Fruit fly (Drosophila melanogaster) whole organism, embryonic: ENCODE measurements around the gene CG34039.

Experiments used
- ATbp ChIP-seq: fragments of 200-800 bp; sonication (Bioruptor generic); optimal IDR thresholded peaks from 2 replicates; lab custom pipeline; 2017; ENCODE audit warnings: missing biosample characterization, mild to moderate bottlenecking, missing genetic modification characterization, missing genetic modification reagents
- Blimp-1 ChIP-seq: fragments of 200-800 bp; sonication (Bioruptor generic); optimal IDR thresholded peaks from 3 replicates; lab custom pipeline; 2018; ENCODE audit warnings: missing biosample characterization, missing genetic modification characterization, mild to moderate bottlenecking, moderate library complexity, missing genetic modification reagents
- CG10147 ChIP-seq: fragments of 200-800 bp; sonication (Bioruptor generic); optimal IDR thresholded peaks from 2 replicates; lab custom pipeline; 2019; ENCODE audit warnings: missing biosample characterization, mild to moderate bottlenecking, missing genetic modification characterization, moderate library complexity
- CG12104 ChIP-seq: fragments of 200-800 bp; sonication (Bioruptor generic); optimal IDR thresholded peaks from 3 replicates; lab custom pipeline; 2016; ENCODE audit warnings: missing biosample characterization, missing genetic modification characterization
- CG1233 ChIP-seq: fragments of 200-800 bp; sonication (Bioruptor generic); optimal IDR thresholded peaks from 4 replicates; lab custom pipeline; 2018; ENCODE audit warnings: missing biosample characterization, mild to moderate bottlenecking, missing genetic modification characterization
- CG12769 ChIP-seq: fragments of 200-800 bp; sonication (Bioruptor generic); optimal IDR thresholded peaks from 2 replicates; lab custom pipeline; 2019; ENCODE audit warnings: missing biosample characterization, mild to moderate bottlenecking, missing genetic modification characterization, moderate library complexity
- CG14667 ChIP-seq: fragments of 200-800 bp; sonication (Bioruptor generic); IDR thresholded peaks from 2 replicates; pipeline ENCODE4 v1.3.6; 2022; ENCODE audit warnings: missing biosample characterization, missing genetic modification characterization
- CG15514 ChIP-seq: fragments of 200-800 bp; sonication (Bioruptor generic); optimal IDR thresholded peaks from 3 replicates; lab custom pipeline; 2017; ENCODE audit warnings: missing biosample characterization, missing genetic modification characterization, mild to moderate bottlenecking, moderate library complexity, missing genetic modification reagents
- CG18262 ChIP-seq: fragments of 200-800 bp; optimal IDR thresholded peaks from 3 replicates; lab custom pipeline; 2019; ENCODE audit warnings: missing biosample characterization, mild to moderate bottlenecking, missing genetic modification characterization, moderate library complexity
- CG2129 ChIP-seq: fragments of 200-800 bp; sonication (Bioruptor generic); IDR thresholded peaks from 2 replicates; pipeline ENCODE4 v1.3.6; 2022; ENCODE audit warnings: missing biosample characterization, missing genetic modification characterization; ENCODE audit not compliant: partially characterized antibody
- CG8359 ChIP-seq: fragments of 200-800 bp; sonication (Bioruptor generic); optimal IDR thresholded peaks from 2 replicates; lab custom pipeline; 2017; ENCODE audit warnings: missing biosample characterization, mild to moderate bottlenecking, missing genetic modification characterization, borderline replicate concordance
- CG9876 ChIP-seq: fragments of 200-800 bp; sonication (Bioruptor generic); optimal IDR thresholded peaks from 2 replicates; lab custom pipeline; 2016; ENCODE audit warnings: missing biosample characterization, missing genetic modification characterization
- D19A ChIP-seq: fragments of 200-800 bp; optimal IDR thresholded peaks from 3 replicates; lab custom pipeline; 2019; ENCODE audit warnings: missing biosample characterization, mild to moderate bottlenecking, missing genetic modification characterization, moderate library complexity
- Deaf1 ChIP-seq: fragments of 200-800 bp; optimal IDR thresholded peaks from 3 replicates; lab custom pipeline; 2019; ENCODE audit warnings: missing biosample characterization, mild to moderate bottlenecking, missing genetic modification characterization, moderate library complexity
- Dfd ChIP-seq, 2 experiments: fragments of >200 bp; optimal IDR thresholded peaks; 2 replicates each; lab custom pipeline; 2017; ENCODE audit warnings: missing biosample characterization in 2 of 2, missing genetic modification characterization in 2 of 2
- HHEX ChIP-seq: fragments of 200-800 bp; sonication (Bioruptor generic); optimal IDR thresholded peaks from 3 replicates; lab custom pipeline; 2017; ENCODE audit warnings: missing biosample characterization, mild to moderate bottlenecking, missing genetic modification characterization, missing genetic modification reagents
- Hr51 ChIP-seq, 2 experiments: fragments of 200-800 bp; sonication (Bioruptor generic); optimal IDR thresholded peaks; 2 replicates in 1 of 2; 3 replicates in 1 of 2; lab custom pipeline; 2016 to 2018; ENCODE audit warnings: missing biosample characterization in 2 of 2, missing genetic modification characterization in 2 of 2, mild to moderate bottlenecking in 1 of 2, moderate library complexity in 1 of 2
- Meics ChIP-seq: fragments of 200-800 bp; sonication (Bioruptor generic); optimal IDR thresholded peaks from 2 replicates; lab custom pipeline; 2017; ENCODE audit warnings: missing biosample characterization, mild to moderate bottlenecking, missing genetic modification characterization
- NFAT ChIP-seq: fragments of 200-800 bp; sonication (Bioruptor generic); IDR thresholded peaks from 2 replicates; pipeline ENCODE4 v1.3.6; 2022; ENCODE audit warnings: missing biosample characterization, missing genetic modification characterization
- PHDP ChIP-seq: fragments of 200-800 bp; sonication (Bioruptor generic); optimal IDR thresholded peaks from 3 replicates; lab custom pipeline; 2018; ENCODE audit warnings: missing biosample characterization, mild to moderate bottlenecking, missing genetic modification characterization, moderate library complexity
- Scr ChIP-seq: fragments of 200-800 bp; sonication (Bioruptor generic); IDR thresholded peaks from 2 replicates; pipeline ENCODE4 v1.3.6; 2022; ENCODE audit warnings: missing biosample characterization, missing genetic modification characterization; ENCODE audit not compliant: partially characterized antibody
- Sox100B ChIP-seq: fragments of 200-800 bp; sonication (Bioruptor generic); optimal IDR thresholded peaks from 3 replicates; lab custom pipeline; 2018; ENCODE audit warnings: missing biosample characterization, mild to moderate bottlenecking, missing genetic modification characterization
- Taf1 ChIP-seq: fragments of 200-800 bp; sonication (Bioruptor generic); IDR thresholded peaks from 2 replicates; pipeline ENCODE4 v1.3.6; 2022; ENCODE audit warnings: missing biosample characterization, missing genetic modification characterization
- Usf ChIP-seq: fragments of 200-800 bp; sonication (Bioruptor generic); optimal IDR thresholded peaks from 2 replicates; lab custom pipeline; 2017; ENCODE audit warnings: missing genotype, missing biosample characterization, missing genetic modification characterization
- ci ChIP-seq: fragments of 200-800 bp; sonication (Bioruptor generic); IDR thresholded peaks from 3 replicates; pipeline ENCODE4 v1.3.6; 2022; ENCODE audit warnings: missing biosample characterization, missing genetic modification characterization
- croc ChIP-seq: fragments of 200-800 bp; sonication (Bioruptor generic); conservative IDR thresholded peaks from 3 replicates; pipeline ENCODE4 v1.3.6; 2022; ENCODE audit warnings: missing biosample characterization, missing genetic modification characterization
- en ChIP-seq: fragments of 200-800 bp; sonication (Bioruptor generic); optimal IDR thresholded peaks from 2 replicates; lab custom pipeline; 2016; ENCODE audit warnings: missing biosample characterization, missing genetic modification characterization
- ewg ChIP-seq: fragments of 200-800 bp; sonication (Bioruptor generic); optimal IDR thresholded peaks from 3 replicates; lab custom pipeline; 2017; ENCODE audit warnings: mild to moderate bottlenecking, missing biosample characterization, missing genetic modification reagents, missing genetic modification characterization
- fd96Cb ChIP-seq: fragments of 200-800 bp; sonication (Bioruptor generic); optimal IDR thresholded peaks from 2 replicates; lab custom pipeline; 2018; ENCODE audit warnings: missing biosample characterization, mild to moderate bottlenecking, missing genetic modification characterization, moderate library complexity
- gem ChIP-seq: fragments of 200-800 bp; sonication (Bioruptor generic); optimal IDR thresholded peaks from 2 replicates; lab custom pipeline; 2019; ENCODE audit warnings: missing biosample characterization, mild to moderate bottlenecking, missing genetic modification characterization, moderate library complexity
- gsb ChIP-seq: fragments of 200-800 bp; sonication (Bioruptor generic); IDR thresholded peaks from 2 replicates; pipeline ENCODE4 v1.3.6; 2022; ENCODE audit warnings: missing biosample characterization, missing genetic modification characterization
- insv ChIP-seq, 2 experiments: fragments of 200-800 bp; sonication (Bioruptor generic); optimal IDR thresholded peaks; 3 replicates each; lab custom pipeline; 2016 to 2018; ENCODE audit warnings: missing biosample characterization in 2 of 2, missing genetic modification characterization in 2 of 2
- jumu ChIP-seq: fragments of 200-800 bp; sonication (Bioruptor generic); optimal IDR thresholded peaks from 3 replicates; lab custom pipeline; 2016; ENCODE audit warnings: missing biosample characterization, missing genetic modification characterization
- knrl ChIP-seq: fragments of 200-800 bp; sonication (Bioruptor generic); IDR thresholded peaks from 3 replicates; pipeline ENCODE4 v1.3.6; 2022; ENCODE audit warnings: missing biosample characterization, missing genetic modification characterization; ENCODE audit not compliant: partially characterized antibody
- lmd ChIP-seq: fragments of 200-800 bp; sonication (Bioruptor generic); IDR thresholded peaks from 2 replicates; pipeline ENCODE4 v1.3.6; 2022; ENCODE audit warnings: missing biosample characterization, missing genetic modification characterization
- mirr ChIP-seq: fragments of 200-800 bp; sonication (Bioruptor generic); optimal IDR thresholded peaks from 3 replicates; lab custom pipeline; 2018; ENCODE audit warnings: missing biosample characterization, mild to moderate bottlenecking, missing genetic modification characterization
- nmo ChIP-seq: fragments of 200-800 bp; sonication (Bioruptor generic); optimal IDR thresholded peaks from 2 replicates; lab custom pipeline; 2018; ENCODE audit warnings: missing biosample characterization, mild to moderate bottlenecking, missing genetic modification characterization, moderate library complexity
- otp ChIP-seq: fragments of 200-800 bp; sonication (Bioruptor generic); IDR thresholded peaks from 3 replicates; pipeline ENCODE4, ENCODE4 v1.3.6; 2022; ENCODE audit warnings: missing biosample characterization, missing genetic modification characterization
- pb ChIP-seq: fragments of 200-800 bp; sonication (Bioruptor generic); optimal IDR thresholded peaks from 3 replicates; lab custom pipeline; 2016; ENCODE audit warnings: missing biosample characterization, missing genetic modification characterization
- pzg ChIP-seq: fragments of 200-800 bp; sonication (Bioruptor generic); optimal IDR thresholded peaks from 3 replicates; lab custom pipeline; 2018; ENCODE audit warnings: missing biosample characterization, mild to moderate bottlenecking, missing genetic modification characterization, moderate library complexity
- sd ChIP-seq: fragments of 200-800 bp; sonication (Bioruptor generic); optimal IDR thresholded peaks from 3 replicates; lab custom pipeline; 2018; ENCODE audit warnings: missing biosample characterization, mild to moderate bottlenecking, missing genetic modification characterization, moderate library complexity
- sima ChIP-seq: fragments of 200-800 bp; sonication (Bioruptor generic); optimal IDR thresholded peaks from 2 replicates; lab custom pipeline; 2016; ENCODE audit warnings: missing biosample characterization, missing genetic modification characterization
- slbo ChIP-seq: fragments of 200-800 bp; sonication (Bioruptor generic); IDR thresholded peaks from 2 replicates; pipeline ENCODE4 v1.3.6; 2022; ENCODE audit warnings: missing biosample characterization, missing genetic modification characterization
- trh ChIP-seq: fragments of 200-800 bp; sonication (Bioruptor generic); optimal IDR thresholded peaks from 2 replicates; lab custom pipeline; 2016; ENCODE audit warnings: missing biosample characterization, missing genetic modification characterization
- tx ChIP-seq: fragments of 200-800 bp; sonication (Bioruptor generic); optimal IDR thresholded peaks from 2 replicates; lab custom pipeline; 2016; ENCODE audit warnings: missing biosample characterization, missing genetic modification characterization
- wdn ChIP-seq: fragments of 200-800 bp; sonication (Bioruptor generic); IDR thresholded peaks from 2 replicates; pipeline ENCODE4 v1.3.6; 2022; ENCODE audit warnings: missing biosample characterization, missing genetic modification characterization

The CG34039 gene

DNA sequence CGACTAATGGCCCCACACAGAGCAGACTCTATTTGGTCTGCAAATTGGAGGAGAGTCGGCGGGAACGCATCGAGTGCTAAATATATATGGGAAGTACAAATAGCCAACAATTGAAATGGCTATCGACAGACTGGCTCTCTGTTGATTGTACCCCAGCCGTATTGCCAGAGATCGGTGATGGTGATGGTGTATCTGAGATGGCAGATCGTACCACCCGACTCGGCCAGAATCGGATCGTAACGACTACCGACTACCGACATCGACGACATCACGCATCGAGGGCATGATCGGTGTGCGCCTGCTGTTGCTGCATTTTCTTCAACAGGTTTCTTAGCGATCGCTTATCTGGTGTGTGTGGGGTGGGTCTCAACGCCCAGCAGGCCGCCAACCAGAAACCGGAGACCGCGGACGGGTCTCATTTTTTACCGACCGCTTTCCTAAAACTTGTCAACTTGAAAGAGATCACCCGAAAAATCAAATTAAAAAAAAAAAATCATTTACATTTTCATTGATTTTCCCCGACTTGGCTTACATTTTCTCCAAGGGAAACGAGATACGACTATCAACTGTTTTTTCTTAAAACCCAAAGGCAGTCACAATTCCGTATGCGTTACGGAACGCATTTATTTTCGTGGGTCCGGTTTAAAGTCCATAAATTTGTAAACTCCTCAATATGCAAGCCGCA lies 15.7 kb upstream of the CG34039 start (continued):
- peak; percentile 29 for TF ChIP-seq HHEX
- no peak for TF ChIP-seq insv (GFP tag; optimal IDR thresholded peaks at IDR 0.05; lab: Kevin White, UChicago)
- peak; percentile 23; the same call in 1 of the 2 replicates for TF ChIP-seq Scr (GFP tag; lab: Robert Waterston, UW)
- TF ChIP-seq slbo (GFP tag; lab: Robert Waterston, UW), result no peak
- TF ChIP-seq otp (GFP tag; lab: Robert Waterston, UW), result peak; percentile 58; the same call in 1 of the 3 replicates
- no peak for TF ChIP-seq nmo
- no peak for TF ChIP-seq pb (GFP tag; lab: Kevin White, UChicago)
- TF ChIP-seq lmd, result no peak
- no peak for TF ChIP-seq tx (GFP tag; lab: Kevin White, UChicago)
- TF ChIP-seq fd96Cb, result no peak
- peak; percentile 43; the same call in 1 of the 3 replicates for TF ChIP-seq ci
- peak; percentile 49 for TF ChIP-seq Meics (GFP tag; lab: Kevin White, UChicago)
- TF ChIP-seq sima (GFP tag; lab: Kevin White, UChicago), result no peak
- no peak for TF ChIP-seq Usf (GFP tag; lab: Kevin White, UChicago)
- TF ChIP-seq pzg (GFP tag; lab: Kevin White, UChicago), result no peak
- TF ChIP-seq gem (tag; lab: Kevin White, UChicago), result peak; percentile 0
- TF ChIP-seq CG10147 (GFP tag; lab: Kevin White, UChicago), result peak; percentile 16
- no peak for TF ChIP-seq CG14667 (GFP tag; lab: Robert Waterston, UW)

dm6 chr3L:14544987-14545943 lies 14.5 kb upstream of the CG34039 start:
- TF ChIP-seq sd (tag; lab: Kevin White, UChicago) (peak; percentile 55), NFAT (no peak), CG12104 (GFP tag; lab: Kevin White, UChicago) (peak; percentile 44), Dfd (GFP tag; optimal IDR thresholded peaks at IDR 0.05; lab: Kevin White, UChicago) (no peak), ewg (peak; percentile 31), CG12769 (tag; lab: Kevin White, UChicago) (peak; percentile 36), mirr (GFP tag; lab: Kevin White, UChicago) (peak; percentile 15), trh (no peak), en (GFP tag; lab: Kevin White, UChicago) (no peak), wdn (no peak), D19A (peak; percentile 31), Blimp-1 (GFP tag; lab: Kevin White, UChicago) (peak; percentile 44), CG1233 (GFP tag; lab: Kevin White, UChicago) (peak; percentile 65), knrl (no peak), CG18262 (tag; lab: Kevin White, UChicago) (peak; percentile 81), gsb (GFP tag; lab: Robert Waterston, UW) (0 out of 2 replicates have a peak, but pooled peaks have one; percentile 37), croc (GFP tag; lab: Robert Waterston, UW) (no peak), jumu (no peak), ATbp (GFP tag; lab: Kevin White, UChicago) (peak; percentile 25), CG8359 (GFP tag; lab: Kevin White, UChicago) (peak; percentile 7), Sox100B (GFP tag; lab: Kevin White, UChicago) (peak; percentile 79), Deaf1 (peak; percentile 29), Hr51 (GFP tag; optimal IDR thresholded peaks at IDR 0.05; lab: Kevin White, UChicago) (peak in 1 of 2 experiments; percentile 83), Taf1 (no peak), PHDP (peak; percentile 51), CG15514 (GFP tag; lab: Kevin White, UChicago) (peak; percentile 29), CG9876 (GFP tag; lab: Kevin White, UChicago) (no peak), CG2129 (no peak)
